Worm (Caenorhabditis elegans): ENCODE data around the gene F22F7.2.

- TF ChIP-seq tbx-37 (GFP tag; conservative IDR thresholded peaks at IDR 0.05) (no peak), flt-1 (GFP tag; IDR thresholded peaks at IDR 0.05) (no peak), tbx-11 (GFP tag; IDR thresholded peaks at IDR 0.05) (no peak), hmbx-1 (tag; optimal IDR thresholded peaks at IDR 0.05) (no peak), ama-1 (optimal IDR thresholded peaks at IDR 0.05) (no peak), F13C5.2 (tag; optimal IDR thresholded peaks at IDR 0.05) (no peak), ets-7 (tag; optimal IDR thresholded peaks at IDR 0.05) (no peak), aly-1 (tag; optimal IDR thresholded peaks at IDR 0.05) (no peak), ceh-13 (GFP tag; optimal IDR thresholded peaks at IDR 0.05) (no peak), scrt-1 (GFP tag; IDR thresholded peaks at IDR 0.05) (no peak), ceh-36 (tag; optimal IDR thresholded peaks at IDR 0.05) (no peak), B0310.2 (tag; optimal IDR thresholded peaks at IDR 0.05) (no peak), sea-1 (GFP tag; conservative IDR thresholded peaks at IDR 0.05) (no peak)
Measured at ce11 chrV:2155232-2155631, 32.6 kb downstream of the F22F7.2 start, which contains the start of gene srbc-21.

Data from whole organism, early embryonic.